Worm (Caenorhabditis elegans) whole organism, late embryonic: ENCODE data around the gene hot-9.
"Not testable (repeated sequence)": the region's sequence is repeated elsewhere in the genome, so short reads cannot be mapped to it uniquely, and the experiment has no call there.

ENCODE experiments used
- C08G9.2 ChIP-seq: sonication (generic microtip); optimal IDR thresholded peaks from 2 replicates; lab custom pipeline; 2016; ENCODE audit warnings: mild to moderate bottlenecking, missing genetic modification characterization, moderate library complexity, missing compliant biosample characterization
- ahr-1 ChIP-seq: sonication (generic microtip); optimal IDR thresholded peaks from 2 replicates; lab custom pipeline; 2016; ENCODE audit warnings: missing genetic modification characterization, missing compliant biosample characterization
- ceh-18 ChIP-seq: sonication (generic microtip); optimal IDR thresholded peaks from 2 replicates; lab custom pipeline; 2016; ENCODE audit warnings: missing genetic modification characterization, missing compliant biosample characterization
- ceh-22 ChIP-seq: sonication (generic microtip); optimal IDR thresholded peaks from 2 replicates; lab custom pipeline; 2017; ENCODE audit warnings: missing biosample characterization, missing genetic modification characterization
- ceh-31 ChIP-seq: sonication (generic microtip); optimal IDR thresholded peaks from 2 replicates; lab custom pipeline; 2016; ENCODE audit warnings: missing genetic modification characterization, missing compliant biosample characterization
- ceh-48 ChIP-seq: sonication (generic microtip); optimal IDR thresholded peaks from 2 replicates; lab custom pipeline; 2016; ENCODE audit warnings: missing genetic modification characterization, inconsistent platforms, missing compliant biosample characterization
- ceh-6 ChIP-seq: fragments of 200-800 bp; sonication (Bioruptor generic); optimal IDR thresholded peaks from 2 replicates; lab custom pipeline; 2018; ENCODE audit warnings: mild to moderate bottlenecking, missing genetic modification characterization, missing compliant biosample characterization
- eyg-1 ChIP-seq: sonication (generic microtip); optimal IDR thresholded peaks from 2 replicates; lab custom pipeline; 2016; ENCODE audit warnings: missing genotype, missing genetic modification characterization, missing compliant biosample characterization
- fkh-6 ChIP-seq: sonication (generic microtip); optimal IDR thresholded peaks from 2 replicates; lab custom pipeline; 2016; ENCODE audit warnings: missing genetic modification characterization, missing compliant biosample characterization
- gmeb-2 ChIP-seq: sonication (generic microtip); optimal IDR thresholded peaks from 2 replicates; lab custom pipeline; 2016; ENCODE audit warnings: missing genetic modification characterization, inconsistent platforms, missing compliant biosample characterization
- hlh-15 ChIP-seq: sonication (generic microtip); optimal IDR thresholded peaks from 2 replicates; lab custom pipeline; 2016; ENCODE audit warnings: missing genetic modification characterization, missing compliant biosample characterization
- madf-2 ChIP-seq: sonication (generic microtip); optimal IDR thresholded peaks from 2 replicates; lab custom pipeline; 2017; ENCODE audit warnings: missing genetic modification characterization, missing compliant biosample characterization
- nfya-1 ChIP-seq: sonication (generic microtip); optimal IDR thresholded peaks from 2 replicates; lab custom pipeline; 2017; ENCODE audit warnings: missing genetic modification characterization, mild to moderate bottlenecking, missing compliant biosample characterization, antibody characterized with exemption, moderate library complexity
- nhr-11 ChIP-seq: fragments of 150-350 bp; optimal IDR thresholded peaks from 2 replicates; lab custom pipeline; 2014; ENCODE audit warnings: missing biosample characterization, missing genetic modification characterization
- nhr-232 ChIP-seq: sonication (generic microtip); optimal IDR thresholded peaks from 2 replicates; lab custom pipeline; 2016; ENCODE audit warnings: missing genetic modification characterization, missing compliant biosample characterization
- npax-4 ChIP-seq: sonication (generic microtip); optimal IDR thresholded peaks from 2 replicates; lab custom pipeline; 2016; ENCODE audit warnings: missing genetic modification characterization, missing compliant biosample characterization
- odd-2 ChIP-seq: sonication (generic microtip); optimal IDR thresholded peaks from 2 replicates; lab custom pipeline; 2017; ENCODE audit warnings: antibody characterized with exemption, mild to moderate bottlenecking, missing genetic modification characterization, missing compliant biosample characterization
- pag-3 ChIP-seq: sonication (generic microtip); optimal IDR thresholded peaks from 2 replicates; lab custom pipeline; 2016; ENCODE audit warnings: missing compliant biosample characterization, missing genetic modification characterization, borderline replicate concordance
- pax-1 ChIP-seq: fragments of 150-350 bp; optimal IDR thresholded peaks from 2 replicates; lab custom pipeline; 2014; ENCODE audit warnings: missing biosample characterization, missing genetic modification characterization
- pha-2 ChIP-seq: sonication (generic microtip); optimal IDR thresholded peaks from 2 replicates; lab custom pipeline; 2017; ENCODE audit warnings: mild to moderate bottlenecking, missing genetic modification characterization, missing compliant biosample characterization
- pha-4 ChIP-seq: fragments of 150-350 bp; optimal IDR thresholded peaks from 2 replicates; lab custom pipeline; 2018; ENCODE audit warnings: missing biosample characterization, missing genetic modification reagents, missing genetic modification characterization
- pqm-1 ChIP-seq: sonication (generic microtip); optimal IDR thresholded peaks from 2 replicates; lab custom pipeline; 2016; ENCODE audit warnings: missing genetic modification characterization, missing compliant biosample characterization
- pros-1 ChIP-seq: fragments of 150-350 bp; optimal IDR thresholded peaks from 2 replicates; lab custom pipeline; 2014; ENCODE audit warnings: missing biosample characterization, missing genetic modification reagents, missing genetic modification characterization
- sdc-2 ChIP-seq: sonication (generic microtip); optimal IDR thresholded peaks from 2 replicates; lab custom pipeline; 2016; ENCODE audit warnings: missing genotype, missing genetic modification characterization, missing compliant biosample characterization
- tbx-2 ChIP-seq: sonication (generic microtip); optimal IDR thresholded peaks from 2 replicates; lab custom pipeline; 2016; ENCODE audit warnings: missing genetic modification characterization, missing compliant biosample characterization
- tbx-7 ChIP-seq: sonication (generic microtip); optimal IDR thresholded peaks from 2 replicates; lab custom pipeline; 2016; ENCODE audit warnings: missing genotype, missing genetic modification characterization, missing compliant biosample characterization
- ttx-3 ChIP-seq: sonication (generic microtip); optimal IDR thresholded peaks from 2 replicates; lab custom pipeline; 2016; ENCODE audit warnings: missing genetic modification reagents, missing genetic modification characterization, missing compliant biosample characterization
- unc-3 ChIP-seq, 2 experiments: fragments of 200-800 bp in 1 of 2; sonication (Bioruptor generic) in 1 of 2; sonication (generic microtip) in 1 of 2; conservative IDR thresholded peaks in 1 of 2; optimal IDR thresholded peaks in 1 of 2; 2 replicates each; pipeline versions ENCODE4 v1.3.6 to Lab custom; 2016 to 2022; ENCODE audit warnings: missing compliant biosample characterization in 2 of 2, missing genetic modification characterization in 2 of 2, missing genetic modification reagents in 1 of 2
- unc-42 ChIP-seq: sonication (generic microtip); optimal IDR thresholded peaks from 2 replicates; lab custom pipeline; 2016; ENCODE audit warnings: missing genotype, missing genetic modification characterization, missing compliant biosample characterization
- unc-55 ChIP-seq: sonication (generic microtip); optimal IDR thresholded peaks from 2 replicates; lab custom pipeline; 2017; ENCODE audit warnings: missing biosample characterization, missing genetic modification reagents, missing genetic modification characterization
- unc-86 ChIP-seq: sonication (generic microtip); optimal IDR thresholded peaks from 2 replicates; lab custom pipeline; 2016; ENCODE audit warnings: missing genetic modification characterization, missing compliant biosample characterization
- zip-5 ChIP-seq: sonication (generic microtip); optimal IDR thresholded peaks from 2 replicates; lab custom pipeline; 2016; ENCODE audit warnings: missing genetic modification characterization, missing compliant biosample characterization
- ztf-16 ChIP-seq: sonication (generic microtip); optimal IDR thresholded peaks from 2 replicates; lab custom pipeline; 2017; ENCODE audit warnings: missing genetic modification characterization, missing compliant biosample characterization

Gene hot-9

DNA sequence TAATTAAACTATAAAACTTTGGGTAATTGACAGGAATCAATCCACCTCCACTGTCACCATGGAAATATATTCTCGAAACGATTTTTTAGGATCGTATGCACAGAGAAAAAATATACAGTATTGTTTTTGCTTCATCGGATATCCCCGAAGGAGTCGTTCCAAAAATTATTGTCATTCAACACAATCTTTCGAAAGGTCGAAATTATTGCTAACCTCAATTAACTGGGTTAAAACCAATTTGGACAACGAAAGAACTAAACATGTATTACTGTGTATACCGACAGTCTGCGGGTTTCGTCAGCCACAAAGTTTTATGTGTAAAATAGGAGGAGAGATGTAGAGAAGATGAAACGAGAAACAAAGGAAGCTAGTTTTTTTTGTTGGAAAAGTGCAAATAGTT lies 18.0 kb upstream of the hot-9 start:
- no peak for TF ChIP-seq sdc-2 (tag; lab: Kevin White, UChicago)
- no peak for TF ChIP-seq pax-1
- no peak for TF ChIP-seq ahr-1
- no peak for TF ChIP-seq pqm-1 (tag; lab: Kevin White, UChicago)
- no peak for TF ChIP-seq gmeb-2 (tag; lab: Kevin White, UChicago)
- TF ChIP-seq ceh-31 (tag; lab: Kevin White, UChicago), result no peak
- TF ChIP-seq nhr-11 (tag; lab: Kevin White, UChicago), result no peak
- TF ChIP-seq zip-5 (tag; lab: Kevin White, UChicago), result no peak
- TF ChIP-seq unc-86 (tag; lab: Kevin White, UChicago), result no peak
- TF ChIP-seq unc-55 (GFP tag; lab: Kevin White, UChicago), result no peak
- TF ChIP-seq madf-2, result no peak

ce11 chrIV:5062278-5062677 lies 17.0 kb upstream of the hot-9 start, which contains the start of gene msp-57:
Gene msp-57, plus strand, starts transcription at chrIV:5062578.
- not testable (repeated sequence) for TF ChIP-seq ceh-48, pag-3, tbx-2 (tag; lab: Kevin White, UChicago)

- TF ChIP-seq sdc-2 (tag; lab: Kevin White, UChicago), result no peak
- TF ChIP-seq nfya-1, result no peak
- TF ChIP-seq pha-4 (tag; lab: Kevin White, UChicago), result no peak
- TF ChIP-seq unc-55 (GFP tag; lab: Kevin White, UChicago), result no peak
Measured at ce11 chrIV:5060984-5061383, 15.7 kb upstream of the hot-9 start, which contains the start of gene C09B9.7. Gene C09B9.7, minus strand, starts transcription at chrIV:5061084.

DNA sequence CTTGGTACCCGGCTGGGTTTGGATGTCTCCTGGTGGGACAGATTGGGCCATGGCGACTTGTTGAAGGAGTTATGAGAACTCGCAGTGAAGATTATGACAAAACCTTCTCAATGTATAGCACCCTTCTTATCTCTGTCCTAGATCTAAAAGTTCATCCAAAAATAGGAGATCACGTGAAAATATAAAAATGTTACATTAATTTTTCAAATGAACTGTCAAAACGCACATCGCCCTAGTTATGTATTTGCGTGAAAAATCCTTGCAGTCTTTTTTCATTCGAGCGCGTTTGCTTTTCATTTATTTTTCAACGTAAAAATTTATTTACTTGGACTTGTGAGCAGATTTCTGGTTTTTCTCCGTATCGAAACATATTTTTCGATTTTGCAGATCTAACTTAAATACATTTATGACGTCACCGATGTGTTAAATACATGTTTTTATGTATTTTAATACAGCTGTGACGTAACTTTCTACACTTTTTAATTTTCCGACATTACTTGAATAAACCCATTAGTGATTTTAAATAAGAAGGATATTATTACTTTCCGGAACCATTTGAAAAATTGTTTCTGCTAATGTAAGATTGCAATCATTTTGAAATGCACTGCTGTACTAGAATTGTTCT lies 10.8 kb upstream of the hot-9 start, which contains the start of gene msp-55:
Gene msp-55, minus strand, starts transcription at position 51 of the 625 bp plus-strand sequence.
- TF ChIP-seq ceh-6 (GFP tag; lab: Kevin White, UChicago) (no peak), fkh-6 (no peak), odd-2 (tag; lab: Kevin White, UChicago) (no peak), ztf-16 (tag; lab: Kevin White, UChicago) (no peak)

DNA sequence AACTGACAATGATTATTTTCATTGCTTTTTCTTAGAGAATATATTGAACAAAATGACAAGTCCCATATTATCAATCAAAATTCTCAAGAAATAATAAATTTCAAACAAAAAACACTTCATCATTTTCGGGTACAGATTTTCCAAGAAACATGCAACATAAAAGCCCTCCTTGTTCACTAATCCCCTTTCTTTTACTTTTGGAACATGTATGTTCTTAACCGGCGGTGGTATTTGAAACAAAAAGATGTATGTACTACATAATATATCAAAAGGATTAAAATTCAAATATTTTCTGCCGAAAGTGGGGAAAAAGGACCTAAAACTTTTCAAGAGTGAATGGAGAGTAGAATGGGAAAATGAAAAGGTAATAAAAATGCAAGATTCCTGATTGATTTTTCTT lies 9.0 kb upstream of the hot-9 start:
- TF ChIP-seq hlh-15 (tag; lab: Kevin White, UChicago) (no peak), unc-3 (GFP tag; conservative IDR thresholded peaks at IDR 0.05; lab: Robert Waterston, UW) (no peak), unc-3 (tag; optimal IDR thresholded peaks at IDR 0.05; lab: Kevin White, UChicago) (no peak), pha-2 (tag; lab: Kevin White, UChicago) (no peak), ceh-18 (tag; lab: Kevin White, UChicago) (no peak), tbx-7 (tag; lab: Kevin White, UChicago) (no peak), C08G9.2 (tag; lab: Kevin White, UChicago) (no peak), ceh-6 (GFP tag; lab: Kevin White, UChicago) (no peak), pros-1 (no peak), npax-4 (no peak), ceh-22 (tag; lab: Kevin White, UChicago) (no peak), unc-55 (GFP tag; lab: Kevin White, UChicago) (no peak), ceh-48 (tag; lab: Kevin White, UChicago) (no peak), madf-2 (no peak), ceh-31 (tag; lab: Kevin White, UChicago) (no peak), unc-42 (tag; lab: Kevin White, UChicago) (no peak), nhr-232 (tag; lab: Kevin White, UChicago) (no peak), eyg-1 (no peak), ttx-3 (tag; lab: Kevin White, UChicago) (no peak)
